Worm (Caenorhabditis elegans) whole organism, young adult: ENCODE data around the gene D1046.16.

ENCODE experiments used
- B0019.2 ChIP-seq: fragments of 200-800 bp; sonication (Bioruptor generic); conservative IDR thresholded peaks from 2 replicates; pipeline ENCODE4 v1.3.6; 2022; ENCODE audit warnings: missing genetic modification reagents, missing genetic modification characterization, missing compliant biosample characterization
- B0035.1 ChIP-seq: sonication (generic microtip); optimal IDR thresholded peaks from 2 replicates; lab custom pipeline; 2016; ENCODE audit warnings: missing genetic modification characterization, mild to moderate bottlenecking, missing compliant biosample characterization, missing genotype, missing genetic modification reagents
- B0261.1 ChIP-seq: sonication (generic microtip); optimal IDR thresholded peaks from 2 replicates; lab custom pipeline; 2016; ENCODE audit warnings: mild to moderate bottlenecking, missing genetic modification characterization, moderate library complexity, missing compliant biosample characterization
- C17E4.6 ChIP-seq: fragments of 200-800 bp; sonication (Bioruptor generic); IDR thresholded peaks from 2 replicates; pipeline ENCODE4 v1.3.6; 2022; ENCODE audit warnings: missing genetic modification reagents, missing genetic modification characterization, missing compliant biosample characterization
- F10E7.11 ChIP-seq: sonication (generic microtip); optimal IDR thresholded peaks from 2 replicates; lab custom pipeline; 2017; ENCODE audit warnings: mild to moderate bottlenecking, missing genetic modification characterization, moderate library complexity, missing compliant biosample characterization
- F49E8.2 ChIP-seq: sonication (generic microtip); optimal IDR thresholded peaks from 3 replicates; lab custom pipeline; 2017; ENCODE audit warnings: missing genetic modification characterization, mild to moderate bottlenecking, missing compliant biosample characterization, antibody characterized with exemption, moderate library complexity; ENCODE audit not compliant: insufficient read depth
- F57A8.1 ChIP-seq: fragments of 200-800 bp; sonication (Bioruptor generic); optimal IDR thresholded peaks from 2 replicates; lab custom pipeline; 2018; ENCODE audit warnings: mild to moderate bottlenecking, missing genetic modification characterization, moderate library complexity, missing compliant biosample characterization
- K12H6.12 ChIP-seq: fragments of 200-800 bp; sonication (Bioruptor generic); optimal IDR thresholded peaks from 2 replicates; lab custom pipeline; 2018; ENCODE audit warnings: mild to moderate bottlenecking, missing genetic modification characterization, missing compliant biosample characterization
- T07F8.4 ChIP-seq: sonication (generic microtip); optimal IDR thresholded peaks from 2 replicates; lab custom pipeline; 2016; ENCODE audit warnings: mild to moderate bottlenecking, missing genetic modification characterization, moderate library complexity, missing compliant biosample characterization
- T26A5.8 ChIP-seq: sonication (generic microtip); optimal IDR thresholded peaks from 2 replicates; lab custom pipeline; 2016; ENCODE audit warnings: missing genetic modification characterization, missing compliant biosample characterization
- Y67H2A.10 ChIP-seq: fragments of 200-800 bp; sonication (Bioruptor generic); conservative IDR thresholded peaks from 2 replicates; pipeline ENCODE4 v1.3.6; 2022; ENCODE audit warnings: missing genetic modification reagents, missing genetic modification characterization, missing compliant biosample characterization
- Y79H2A.3 ChIP-seq: fragments of 200-800 bp; sonication (Bioruptor generic); conservative IDR thresholded peaks from 2 replicates; pipeline ENCODE4 v1.3.6; 2022; ENCODE audit warnings: missing genetic modification reagents, missing genetic modification characterization, missing compliant biosample characterization
- Y95B8A.8 ChIP-seq: fragments of 200-800 bp; sonication (Bioruptor generic); IDR thresholded peaks from 2 replicates; pipeline ENCODE4 v1.3.6; 2022; ENCODE audit warnings: missing genetic modification reagents, missing genetic modification characterization, missing compliant biosample characterization
- ZK185.1 ChIP-seq: sonication (generic microtip); optimal IDR thresholded peaks from 2 replicates; lab custom pipeline; 2016; ENCODE audit warnings: mild to moderate bottlenecking, missing genetic modification characterization, missing compliant biosample characterization; ENCODE audit not compliant: poor library complexity, severe bottlenecking
- akir-1 ChIP-seq: fragments of 200-800 bp; sonication (Bioruptor generic); optimal IDR thresholded peaks from 2 replicates; lab custom pipeline; 2018; ENCODE audit warnings: mild to moderate bottlenecking, missing genetic modification characterization, moderate library complexity, missing compliant biosample characterization
- ama-1 ChIP-seq, 3 experiments: fragments of 150-350 bp in 1 of 3; sonication (generic microtip) in 2 of 3; optimal IDR thresholded peaks; 2 replicates each; lab custom pipeline; 2014 to 2018; ENCODE audit warnings: missing biosample characterization in 2 of 3, missing genetic modification characterization in 2 of 3, missing genetic modification reagents in 2 of 3
- attf-3 ChIP-seq: fragments of 200-800 bp; sonication (Bioruptor generic); conservative IDR thresholded peaks from 2 replicates; pipeline ENCODE4 v1.3.6; 2022; ENCODE audit warnings: missing genetic modification reagents, missing genetic modification characterization, missing compliant biosample characterization
- attf-6 ChIP-seq: fragments of 200-800 bp; sonication (Bioruptor generic); IDR thresholded peaks from 2 replicates; pipeline ENCODE4 v1.3.6; 2022; ENCODE audit warnings: missing genetic modification reagents, missing genetic modification characterization, missing compliant biosample characterization
- cebp-2 ChIP-seq: fragments of 200-800 bp; sonication (Bioruptor generic); IDR thresholded peaks from 2 replicates; pipeline ENCODE4 v1.3.6; 2022; ENCODE audit warnings: missing genetic modification characterization, missing compliant biosample characterization
- ceh-100 ChIP-seq: fragments of 200-800 bp; sonication (Bioruptor generic); IDR thresholded peaks from 2 replicates; pipeline ENCODE4 v1.3.6; 2022; ENCODE audit warnings: missing genetic modification reagents, missing genetic modification characterization, missing compliant biosample characterization
- ceh-40 ChIP-seq: fragments of 200-800 bp; sonication (Bioruptor generic); IDR thresholded peaks from 2 replicates; pipeline ENCODE4 v1.3.6; 2022; ENCODE audit warnings: missing genetic modification characterization, missing compliant biosample characterization
- ceh-58 ChIP-seq: fragments of 200-800 bp; sonication (Bioruptor generic); IDR thresholded peaks from 2 replicates; pipeline ENCODE4 v1.3.6; 2022; ENCODE audit warnings: missing genetic modification characterization, missing compliant biosample characterization
- ceh-79 ChIP-seq: sonication (generic microtip); optimal IDR thresholded peaks from 2 replicates; lab custom pipeline; 2017; ENCODE audit warnings: mild to moderate bottlenecking, missing genetic modification characterization, missing compliant biosample characterization
- dpff-1 ChIP-seq: sonication (generic microtip); optimal IDR thresholded peaks from 2 replicates; lab custom pipeline; 2017; ENCODE audit warnings: mild to moderate bottlenecking, missing genetic modification characterization, missing compliant biosample characterization
- egl-18 ChIP-seq: fragments of 200-800 bp; sonication (Bioruptor generic); IDR thresholded peaks from 2 replicates; pipeline ENCODE4 v1.3.6; 2022; ENCODE audit warnings: missing genetic modification reagents, missing genetic modification characterization, missing compliant biosample characterization
- egrh-3 ChIP-seq: fragments of 200-800 bp; sonication (Bioruptor generic); IDR thresholded peaks from 2 replicates; pipeline ENCODE4 v1.3.6; 2022; ENCODE audit warnings: missing genetic modification reagents, missing genetic modification characterization, missing compliant biosample characterization
- ekl-4 ChIP-seq: fragments of 200-800 bp; sonication (Bioruptor generic); IDR thresholded peaks from 2 replicates; pipeline ENCODE4 v1.3.6; 2022; ENCODE audit warnings: missing genetic modification reagents, missing genetic modification characterization, missing compliant biosample characterization
- hlh-26 ChIP-seq: fragments of 200-800 bp; sonication (Bioruptor generic); conservative IDR thresholded peaks from 2 replicates; pipeline ENCODE4 v1.3.6; 2022; ENCODE audit warnings: missing genetic modification reagents, missing genetic modification characterization, missing compliant biosample characterization
- hmg-20 ChIP-seq: fragments of 200-800 bp; sonication (Bioruptor generic); IDR thresholded peaks from 2 replicates; pipeline ENCODE4 v1.3.6; 2022; ENCODE audit warnings: missing genetic modification reagents, missing genetic modification characterization, missing compliant biosample characterization
- lin-40 ChIP-seq: sonication (generic microtip); optimal IDR thresholded peaks from 2 replicates; lab custom pipeline; 2016; ENCODE audit warnings: missing genetic modification characterization, mild to moderate bottlenecking, missing compliant biosample characterization, missing genotype, missing genetic modification reagents
- lin-54 ChIP-seq: fragments of 200-800 bp; sonication (Bioruptor generic); optimal IDR thresholded peaks from 2 replicates; lab custom pipeline; 2018; ENCODE audit warnings: mild to moderate bottlenecking, missing genetic modification characterization, missing compliant biosample characterization
- madf-10 ChIP-seq: sonication (generic microtip); optimal IDR thresholded peaks from 2 replicates; lab custom pipeline; 2016; ENCODE audit warnings: mild to moderate bottlenecking, missing genetic modification characterization, missing compliant biosample characterization
- madf-6 ChIP-seq: fragments of 200-800 bp; sonication (Bioruptor generic); IDR thresholded peaks from 2 replicates; pipeline ENCODE4 v1.3.6; 2022; ENCODE audit warnings: missing genetic modification reagents, missing genetic modification characterization, missing compliant biosample characterization
- madf-8 ChIP-seq: fragments of 200-800 bp; sonication (Bioruptor generic); conservative IDR thresholded peaks from 2 replicates; pipeline ENCODE4 v1.3.6; 2022; ENCODE audit warnings: missing genetic modification reagents, missing genetic modification characterization, missing compliant biosample characterization
- mes-4 ChIP-seq: sonication (generic microtip); optimal IDR thresholded peaks from 2 replicates; lab custom pipeline; 2016; ENCODE audit warnings: missing genotype, missing genetic modification characterization, missing compliant biosample characterization
- nhr-179 ChIP-seq: sonication (generic microtip); optimal IDR thresholded peaks from 2 replicates; lab custom pipeline; 2016; ENCODE audit warnings: mild to moderate bottlenecking, missing genetic modification characterization, missing compliant biosample characterization
- pbrm-1 ChIP-seq: fragments of 200-800 bp; sonication (Bioruptor generic); IDR thresholded peaks from 2 replicates; pipeline ENCODE4 v1.3.6; 2022; ENCODE audit warnings: missing genetic modification reagents, missing genetic modification characterization, missing compliant biosample characterization
- rcor-1 ChIP-seq: fragments of 200-800 bp; sonication (Bioruptor generic); IDR thresholded peaks from 2 replicates; pipeline ENCODE4 v1.3.6; 2022; ENCODE audit warnings: missing genetic modification reagents, missing genetic modification characterization, missing compliant biosample characterization
- rec-8 ChIP-seq, 2 experiments: sonication (generic microtip); optimal IDR thresholded peaks; 2 replicates each; lab custom pipeline; 2016; ENCODE audit warnings: mild to moderate bottlenecking in 2 of 2, missing genetic modification characterization in 2 of 2, missing genetic modification reagents in 2 of 2, missing genotype in 2 of 2, missing biosample characterization in 1 of 2, missing compliant biosample characterization in 1 of 2, moderate library complexity in 1 of 2
- snpc-1.3 ChIP-seq: sonication (generic microtip); optimal IDR thresholded peaks from 2 replicates; lab custom pipeline; 2017; ENCODE audit warnings: missing genetic modification characterization, mild to moderate bottlenecking, missing compliant biosample characterization, antibody characterized with exemption, moderate library complexity, missing genotype, missing genetic modification reagents; ENCODE audit not compliant: insufficient read depth
- somi-1 ChIP-seq: fragments of 200-800 bp; sonication (Bioruptor generic); optimal IDR thresholded peaks from 2 replicates; lab custom pipeline; 2018; ENCODE audit warnings: mild to moderate bottlenecking, missing genetic modification characterization, missing compliant biosample characterization
- sptf-2 ChIP-seq: fragments of 200-800 bp; sonication (Bioruptor generic); optimal IDR thresholded peaks from 2 replicates; lab custom pipeline; 2018; ENCODE audit warnings: mild to moderate bottlenecking, missing genetic modification characterization, missing compliant biosample characterization
- tbx-9 ChIP-seq: sonication (generic microtip); optimal IDR thresholded peaks from 2 replicates; lab custom pipeline; 2016; ENCODE audit warnings: borderline replicate concordance, missing genetic modification characterization, inconsistent platforms, missing compliant biosample characterization
- unc-130 ChIP-seq: sonication (generic microtip); optimal IDR thresholded peaks from 2 replicates; lab custom pipeline; 2016; ENCODE audit warnings: missing genetic modification reagents, missing genetic modification characterization, missing compliant biosample characterization
- unc-62 ChIP-seq: fragments of 150-350 bp; optimal IDR thresholded peaks from 2 replicates; lab custom pipeline; 2014; ENCODE audit warnings: missing biosample characterization, missing genetic modification reagents, missing genetic modification characterization
- zfh-2 ChIP-seq: fragments of 200-800 bp; sonication (Bioruptor generic); conservative IDR thresholded peaks from 2 replicates; pipeline ENCODE4 v1.3.6; 2022; ENCODE audit warnings: missing genetic modification reagents, missing genetic modification characterization, missing compliant biosample characterization
- ztf-28 ChIP-seq: fragments of 200-800 bp; sonication (Bioruptor generic); IDR thresholded peaks from 2 replicates; pipeline ENCODE4 v1.3.6; 2022; ENCODE audit warnings: missing genetic modification reagents, missing genetic modification characterization, missing compliant biosample characterization

The D1046.16 gene

DNA sequence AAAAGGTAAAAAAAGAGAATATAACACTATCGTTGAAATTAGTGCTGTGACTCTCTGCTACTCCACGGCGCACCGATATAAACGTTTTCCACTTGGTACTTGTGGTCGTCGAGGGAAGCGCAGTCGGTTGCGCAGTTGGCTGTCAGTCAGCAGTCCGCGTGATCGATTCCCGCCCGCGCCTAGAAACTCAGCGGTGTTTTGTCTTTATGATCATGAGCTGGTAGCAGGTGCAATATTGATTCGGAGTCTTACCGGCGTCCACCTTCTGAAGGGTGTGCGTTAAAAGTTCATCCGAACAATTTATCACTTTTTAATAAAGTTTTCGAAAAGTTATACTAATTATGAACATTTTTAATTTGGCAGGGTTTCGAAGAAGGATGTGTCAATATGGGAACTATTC lies 5.1 kb downstream of the D1046.16 start (continued):
- TF ChIP-seq ceh-79 (peak; percentile 94), rcor-1 (GFP tag; lab: Robert Waterston, UW) (peak; percentile 91), B0261.1 (tag; lab: Kevin White, UChicago) (peak; percentile 98), ceh-40 (GFP tag; lab: Robert Waterston, UW) (0 out of 2 replicates have a peak, but pooled peaks have one; percentile 54), unc-130 (GFP tag; lab: Kevin White, UChicago) (peak; percentile 84), F57A8.1 (GFP tag; lab: Kevin White, UChicago) (peak; percentile 70), madf-6 (GFP tag; lab: Robert Waterston, UW) (peak; percentile 74), snpc-1.3 (tag; lab: Kevin White, UChicago) (peak; percentile 95), madf-8 (0 out of 2 replicates have a peak, but pooled peaks have one; percentile 21), T07F8.4 (tag; lab: Kevin White, UChicago) (peak; percentile 91), lin-54 (GFP tag; lab: Kevin White, UChicago) (peak; percentile 82), T26A5.8 (tag; lab: Kevin White, UChicago) (peak; percentile 86), ZK185.1 (peak; percentile 91), hmg-20 (GFP tag; lab: Robert Waterston, UW) (peak; percentile 70), nhr-179 (tag; lab: Kevin White, UChicago) (peak; percentile 78), ceh-58 (GFP tag; lab: Robert Waterston, UW) (0 out of 2 replicates have a peak, but pooled peaks have one; percentile 30), F10E7.11 (tag; lab: Kevin White, UChicago) (peak; percentile 92), F49E8.2 (peak; percentile 77), Y79H2A.3 (peak; percentile 29; the same call in 1 of the 2 replicates), dpff-1 (tag; lab: Kevin White, UChicago) (peak; percentile 85), attf-3 (peak; percentile 87), madf-10 (tag; lab: Kevin White, UChicago) (peak; percentile 89), somi-1 (peak; percentile 70), hlh-26 (no peak), attf-6 (GFP tag; lab: Robert Waterston, UW) (peak; percentile 48; the same call in 1 of the 2 replicates), sptf-2 (GFP tag; lab: Kevin White, UChicago) (peak; percentile 95), Y67H2A.10 (GFP tag; lab: Robert Waterston, UW) (0 out of 2 replicates have a peak, but pooled peaks have one; percentile 51), B0035.1 (tag; lab: Kevin White, UChicago) (peak; percentile 82), Y95B8A.8 (GFP tag; lab: Robert Waterston, UW) (0 out of 2 replicates have a peak, but pooled peaks have one; percentile 40), ekl-4 (peak; percentile 89), unc-62 (GFP tag; lab: Kevin White, UChicago) (no peak), egl-18 (GFP tag; lab: Robert Waterston, UW) (no peak), B0019.2 (0 out of 2 replicates have a peak, but pooled peaks have one; percentile 43), C17E4.6 (peak; percentile 60), cebp-2 (GFP tag; lab: Robert Waterston, UW) (peak; percentile 86; the same call in 1 of the 2 replicates), egrh-3 (GFP tag; lab: Robert Waterston, UW) (peak; percentile 57), ama-1 (optimal IDR thresholded peaks at IDR 0.05; lab: Kevin White, UChicago) (no peak), ama-1 (GFP tag; optimal IDR thresholded peaks at IDR 0.05; lab: Kevin White, UChicago) (peak; percentile 83 to 89), akir-1 (GFP tag; lab: Kevin White, UChicago) (peak; percentile 32), mes-4 (tag; lab: Kevin White, UChicago) (peak; percentile 59), ceh-100 (GFP tag; lab: Robert Waterston, UW) (peak; percentile 74), ztf-28 (peak; percentile 85), rec-8 (tag; optimal IDR thresholded peaks at IDR 0.05; lab: Kevin White, UChicago) (peak; percentile 90 to 94), zfh-2 (no peak; the same call in 1 of the 2 replicates), lin-40 (peak; percentile 84), tbx-9 (tag; lab: Kevin White, UChicago) (peak; percentile 89), pbrm-1 (GFP tag; lab: Robert Waterston, UW) (peak; percentile 69), K12H6.12 (peak; percentile 64)
